Worm (Caenorhabditis elegans) whole organism, L3 larva: Measurements from ENCODE around the gene srw-138.
"Not testable (repeated sequence)": the region's sequence is repeated elsewhere in the genome, so short reads cannot be mapped to it uniquely, and the experiment has no call there.

Experiments used
- ama-1 ChIP-seq: fragments of 150-350 bp; optimal IDR thresholded peaks from 2 replicates; lab custom pipeline; 2018
- egl-27 ChIP-seq: sonication (generic microtip); optimal IDR thresholded peaks from 4 replicates; lab custom pipeline; 2017; ENCODE audit warnings: missing biosample characterization, missing genetic modification reagents, missing genetic modification characterization
- elt-1 ChIP-seq: fragments of 150-350 bp; optimal IDR thresholded peaks from 2 replicates; lab custom pipeline; 2014; ENCODE audit warnings: missing biosample characterization, missing genetic modification characterization
- fkh-10 ChIP-seq: sonication (generic microtip); optimal IDR thresholded peaks from 2 replicates; lab custom pipeline; 2017; ENCODE audit warnings: missing biosample characterization, missing genetic modification reagents, missing genetic modification characterization
- nhr-237 ChIP-seq: fragments of 150-350 bp; optimal IDR thresholded peaks from 2 replicates; lab custom pipeline; 2014; ENCODE audit warnings: missing biosample characterization, missing genetic modification characterization
- nhr-77 ChIP-seq: fragments of 150-350 bp; optimal IDR thresholded peaks from 2 replicates; lab custom pipeline; 2014; ENCODE audit warnings: missing biosample characterization, missing genetic modification characterization
- pqm-1 ChIP-seq: fragments of 150-350 bp; optimal IDR thresholded peaks from 2 replicates; lab custom pipeline; 2017; ENCODE audit warnings: missing biosample characterization, missing genetic modification characterization, inconsistent platforms
- sea-2 ChIP-seq: fragments of 150-350 bp; sonication (generic microtip); optimal IDR thresholded peaks from 4 replicates; lab custom pipeline; 2014; ENCODE audit warnings: missing biosample characterization, missing genetic modification reagents, missing genetic modification characterization
- tbx-2 ChIP-seq: sonication (generic microtip); optimal IDR thresholded peaks from 2 replicates; lab custom pipeline; 2016; ENCODE audit warnings: mild to moderate bottlenecking, missing genetic modification characterization, missing compliant biosample characterization
- unc-39 ChIP-seq: sonication (generic microtip); optimal IDR thresholded peaks from 4 replicates; lab custom pipeline; 2017; ENCODE audit warnings: missing biosample characterization, missing genetic modification characterization
- unc-62 ChIP-seq: fragments of 150-350 bp; sonication (generic microtip); optimal IDR thresholded peaks from 4 replicates; lab custom pipeline; 2014; ENCODE audit warnings: missing biosample characterization, missing genetic modification reagents, missing genetic modification characterization

ce11 chrV:2952102-2952501, 10.8 kb downstream of the srw-138 start, which contains the start of gene srw-122:
- not testable (repeated sequence) for TF ChIP-seq nhr-237 (tag; lab: Kevin White, UChicago); unc-39 (tag; lab: Kevin White, UChicago); tbx-2 (tag; lab: Kevin White, UChicago); ama-1 (lab: Kevin White, UChicago); unc-62 (GFP tag; lab: Kevin White, UChicago); fkh-10 (GFP tag; lab: Kevin White, UChicago); elt-1 (tag; lab: Kevin White, UChicago); egl-27 (tag; lab: Kevin White, UChicago); sea-2; nhr-77; pqm-1 (tag; lab: Kevin White, UChicago)
